Worm (Caenorhabditis elegans) whole organism, dauer: ENCODE data around the gene C09G1.2.

ENCODE experiments used
- unc-62 ChIP-seq: sonication (generic microtip); optimal IDR thresholded peaks from 2 replicates; lab custom pipeline; 2017; ENCODE audit warnings: missing biosample characterization, missing genetic modification reagents, missing genetic modification characterization

C09G1.2 gene

DNA sequence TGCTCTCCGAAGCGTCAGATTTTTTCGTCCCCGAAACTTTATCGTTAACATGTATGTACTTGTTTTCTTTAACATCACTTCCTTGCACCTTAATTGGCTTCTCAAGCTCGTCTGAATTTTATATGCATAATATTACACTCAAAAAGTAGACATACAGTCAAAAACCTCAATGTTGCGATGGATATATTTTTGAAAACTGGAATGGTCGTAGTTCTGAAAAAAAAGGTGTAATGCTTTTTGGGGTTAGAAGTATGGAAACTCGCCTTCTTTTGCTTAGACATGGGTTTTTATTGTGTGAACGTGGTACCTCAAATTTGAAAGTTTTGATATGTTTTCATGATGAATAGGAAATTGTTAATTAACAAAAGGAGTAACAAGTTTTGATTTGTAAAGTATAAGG, at the start of gene C09G1.2:
TSS of gene C09G1.2 (minus strand) at position 101 of the 400 bp plus-strand sequence.
- TF ChIP-seq unc-62 (GFP tag; lab: Kevin White, UChicago) = no peak

DNA sequence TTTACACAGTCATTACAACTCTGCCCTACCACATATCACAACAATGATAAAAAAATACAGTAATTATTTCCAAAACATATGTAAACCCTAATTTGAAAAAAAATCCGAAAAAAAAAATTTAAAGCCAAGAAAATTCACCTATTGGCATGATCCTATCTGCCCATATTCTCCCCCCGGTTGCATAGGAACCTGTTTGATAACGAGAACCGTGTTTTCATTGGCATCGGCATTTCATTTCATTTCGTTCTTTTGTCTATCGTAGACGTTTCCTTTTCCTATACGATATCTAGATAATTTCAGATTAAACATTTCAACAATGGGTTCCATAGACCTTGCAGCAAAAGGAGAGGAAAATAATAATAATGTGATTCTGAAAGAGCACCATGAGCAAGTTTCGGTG, 48.0 kb upstream of the C09G1.2 start, which contains the start of gene mboa-1:
TSS of gene mboa-1 (plus strand) at position 301 of the 400 bp plus-strand sequence.
- no peak for TF ChIP-seq unc-62 (GFP tag; lab: Kevin White, UChicago)

DNA sequence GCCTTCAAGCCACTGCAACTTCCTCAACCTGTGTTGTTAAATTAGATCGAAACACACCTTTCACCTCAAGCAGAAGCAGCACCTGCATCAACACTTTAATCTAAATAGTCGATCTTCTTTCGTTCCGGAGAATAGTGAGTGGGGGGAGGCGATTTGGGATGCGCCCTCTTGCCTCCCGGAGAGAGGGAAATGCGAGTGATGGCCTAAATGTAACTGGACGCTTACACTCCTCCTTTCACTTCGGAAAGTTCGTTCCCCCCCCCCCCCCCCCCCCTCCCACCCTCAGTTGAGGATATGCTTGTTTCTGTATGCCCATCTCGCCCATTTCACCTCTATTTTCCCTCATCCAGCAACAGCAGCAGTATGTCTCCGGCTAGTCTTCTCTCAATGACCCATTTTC, 46.5 kb upstream of the C09G1.2 start:
- TF ChIP-seq unc-62 (GFP tag; lab: Kevin White, UChicago) = no peak

DNA sequence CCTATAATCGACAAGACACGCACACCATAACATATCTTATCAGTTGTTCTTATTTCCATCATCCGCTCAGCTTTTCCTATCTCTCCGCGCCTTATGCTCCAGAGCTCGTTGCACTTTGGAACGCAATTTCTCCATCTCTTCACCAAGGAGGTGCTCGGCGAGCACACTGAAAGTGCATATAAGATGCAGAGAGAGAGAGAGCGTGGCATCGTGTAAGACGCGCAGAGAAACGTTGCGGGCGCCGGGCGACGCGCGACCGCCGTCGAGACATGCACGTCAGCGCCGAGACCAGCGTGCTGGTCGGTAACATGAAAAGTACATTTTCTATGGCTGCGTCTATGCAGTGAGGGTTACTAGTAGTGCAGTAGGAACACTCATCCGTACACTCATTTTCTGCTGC, 42.0 kb upstream of the C09G1.2 start:
- no peak for TF ChIP-seq unc-62 (GFP tag; lab: Kevin White, UChicago)

DNA sequence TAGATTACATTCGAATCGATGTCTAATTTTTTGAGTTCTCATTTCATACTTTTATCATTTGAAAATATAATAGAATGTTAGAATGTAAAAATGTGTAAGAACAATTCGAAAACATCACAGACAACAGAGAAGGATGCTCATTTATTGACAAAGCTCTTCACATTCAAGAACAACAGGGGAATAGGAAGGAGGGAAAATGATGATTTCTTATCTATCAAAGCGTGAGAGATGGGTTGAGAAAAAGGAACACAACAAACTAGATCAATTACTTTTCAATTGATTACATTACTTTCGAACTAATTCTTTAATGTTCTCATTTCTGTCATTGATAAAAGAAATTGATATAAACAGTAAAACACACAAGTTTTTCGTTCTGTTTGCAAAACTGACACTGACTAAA, 34.3 kb upstream of the C09G1.2 start, which contains the start of the genes VB0395L.1 and nhx-1:
TSS of gene VB0395L.1 (minus strand) at position 186 of the 400 bp plus-strand sequence.
TSS of gene nhx-1 (plus strand) at position 326 of the 400 bp plus-strand sequence.
- TF ChIP-seq unc-62 (GFP tag; lab: Kevin White, UChicago) = no peak

DNA sequence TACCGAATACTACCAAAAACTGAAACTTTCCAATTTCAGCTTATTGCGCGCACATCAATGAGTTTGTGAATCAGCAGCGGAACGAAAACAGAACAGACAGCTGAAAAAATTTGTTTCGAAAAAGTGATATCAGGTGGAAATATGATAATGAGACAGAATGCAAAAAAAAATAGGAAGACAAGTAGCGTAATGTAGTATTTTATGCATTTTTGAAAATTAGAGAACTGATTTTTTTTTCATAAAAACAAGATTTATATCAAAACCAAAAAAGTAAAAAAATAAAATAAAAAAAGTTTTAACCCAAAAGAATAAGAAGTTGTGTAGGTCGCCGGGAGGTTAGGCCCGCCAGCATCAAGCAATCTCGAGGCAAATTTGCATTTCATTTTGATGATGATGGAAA, 24.0 kb upstream of the C09G1.2 start, which contains the start of gene C09G1.4:
TSS of gene C09G1.4 (minus strand) at position 101 of the 400 bp plus-strand sequence.
- TF ChIP-seq unc-62 (GFP tag; lab: Kevin White, UChicago) = no peak

DNA sequence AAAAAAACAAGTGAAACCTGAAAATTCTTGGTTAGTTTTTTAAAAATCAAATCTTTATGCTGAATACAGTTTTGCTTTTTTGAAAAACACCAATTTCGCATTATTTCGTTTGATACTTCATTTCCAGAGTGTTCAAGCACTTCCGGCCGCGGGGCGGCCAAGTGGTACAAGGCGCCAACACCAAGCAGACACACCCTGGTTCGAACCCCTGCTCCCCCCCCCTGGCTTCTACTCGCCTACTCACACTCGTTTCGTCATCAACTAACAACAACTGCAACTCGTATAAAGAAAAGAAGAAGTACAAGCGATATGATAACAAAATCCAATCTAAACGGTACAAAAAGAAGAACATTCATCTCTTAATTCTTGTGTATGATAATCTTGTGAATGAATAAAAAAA, 20.3 kb upstream of the C09G1.2 start:
- no peak for TF ChIP-seq unc-62 (GFP tag; lab: Kevin White, UChicago)

DNA sequence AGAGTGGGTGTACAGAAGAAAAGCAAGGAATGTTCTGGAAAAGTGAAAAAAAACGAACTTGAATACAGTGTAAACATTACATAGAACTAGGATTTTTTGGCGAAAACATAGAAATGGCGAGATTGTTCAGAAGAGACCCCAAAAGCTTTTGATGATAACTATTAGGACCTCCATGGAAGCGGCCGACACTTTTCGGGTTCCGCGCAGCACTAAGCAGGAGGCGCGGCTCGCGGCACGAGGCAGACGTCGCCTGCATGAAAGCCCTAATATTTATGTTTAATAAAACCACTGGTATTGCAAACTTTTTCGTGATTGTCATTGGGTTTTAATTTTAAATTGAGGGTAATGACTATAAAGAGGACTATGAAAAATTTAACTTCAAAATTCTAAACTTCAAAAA, 15.4 kb upstream of the C09G1.2 start:
- no peak for TF ChIP-seq unc-62 (GFP tag; lab: Kevin White, UChicago)

DNA sequence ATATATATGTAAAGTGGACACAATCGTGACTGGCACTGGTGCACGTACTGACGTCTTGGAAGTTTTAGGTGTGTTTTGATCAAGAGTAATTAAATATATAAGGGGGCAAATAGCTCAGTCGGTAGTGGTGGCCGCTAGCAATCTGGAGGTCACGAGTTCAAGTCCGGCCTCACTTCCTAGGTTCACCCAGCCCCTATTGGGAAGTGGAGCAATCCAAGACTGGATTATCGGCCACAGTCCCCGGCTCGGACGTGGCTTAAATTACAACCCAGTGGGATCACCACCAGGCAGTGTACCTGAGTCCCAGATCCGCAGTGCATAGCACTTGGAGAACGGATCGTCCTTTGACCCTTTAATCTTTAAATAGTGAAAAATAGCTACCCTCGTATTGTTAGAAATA, 14.6 kb upstream of the C09G1.2 start:
- TF ChIP-seq unc-62 (GFP tag; lab: Kevin White, UChicago) = no peak

DNA sequence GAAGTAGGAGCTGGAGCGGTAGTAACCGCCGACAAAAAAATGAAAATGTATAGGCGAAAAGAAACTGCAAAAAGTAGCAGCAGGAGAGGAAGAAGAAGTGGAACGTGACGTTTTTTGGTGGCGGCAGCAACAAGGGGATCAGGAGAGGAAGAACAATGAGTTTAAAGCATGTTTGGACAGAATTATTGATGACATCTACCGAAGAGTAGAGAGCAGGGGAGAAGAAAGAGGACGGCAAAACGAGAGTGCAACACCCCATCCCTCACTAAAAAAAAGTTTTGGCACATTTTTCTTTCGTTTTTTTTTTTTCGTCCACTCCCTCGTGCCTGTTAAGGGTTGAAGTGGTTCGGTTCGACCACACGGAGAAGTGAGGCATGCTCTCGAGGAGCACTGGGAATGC, 11.4 kb upstream of the C09G1.2 start:
- TF ChIP-seq unc-62 (GFP tag; lab: Kevin White, UChicago) = no peak

DNA sequence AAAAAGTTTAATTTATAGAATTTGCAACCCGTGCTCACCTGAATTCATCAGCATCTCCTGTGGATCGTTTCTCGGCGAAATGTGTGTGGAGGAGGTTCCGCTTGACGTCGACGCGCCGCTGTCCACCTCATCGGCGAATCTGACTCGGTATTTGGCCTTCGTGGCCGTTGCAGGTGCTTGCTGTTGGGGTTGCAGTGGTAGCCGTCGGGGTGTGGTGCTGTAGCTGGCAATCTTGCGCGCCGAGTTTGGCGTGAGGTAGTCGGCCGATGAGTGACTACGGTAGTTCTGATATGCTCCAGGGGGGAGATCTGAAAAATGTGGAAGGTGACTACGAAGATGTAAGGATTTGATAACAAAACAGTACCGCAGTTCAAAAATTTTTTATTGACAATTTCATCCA, 10.3 kb upstream of the C09G1.2 start:
- TF ChIP-seq unc-62 (GFP tag; lab: Kevin White, UChicago) = no peak

DNA sequence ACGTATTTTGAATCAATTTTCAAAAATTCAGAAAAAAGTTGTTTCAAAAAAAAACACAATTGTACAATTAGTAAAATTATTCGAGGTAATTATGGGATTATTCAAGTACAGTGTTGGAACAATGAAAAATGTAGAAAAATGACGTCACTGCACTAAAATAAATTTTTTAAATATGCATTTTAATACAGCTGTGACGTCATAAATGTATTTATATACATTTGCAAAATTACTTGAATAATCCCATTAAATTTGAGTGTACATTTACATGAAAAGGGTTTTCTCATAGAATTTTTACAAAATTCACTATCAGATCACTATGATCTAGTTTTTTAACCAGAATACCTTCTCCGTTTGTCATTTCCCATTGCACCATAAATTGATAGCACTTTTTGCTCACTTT, 6.0 kb upstream of the C09G1.2 start:
- no peak for TF ChIP-seq unc-62 (GFP tag; lab: Kevin White, UChicago)

DNA sequence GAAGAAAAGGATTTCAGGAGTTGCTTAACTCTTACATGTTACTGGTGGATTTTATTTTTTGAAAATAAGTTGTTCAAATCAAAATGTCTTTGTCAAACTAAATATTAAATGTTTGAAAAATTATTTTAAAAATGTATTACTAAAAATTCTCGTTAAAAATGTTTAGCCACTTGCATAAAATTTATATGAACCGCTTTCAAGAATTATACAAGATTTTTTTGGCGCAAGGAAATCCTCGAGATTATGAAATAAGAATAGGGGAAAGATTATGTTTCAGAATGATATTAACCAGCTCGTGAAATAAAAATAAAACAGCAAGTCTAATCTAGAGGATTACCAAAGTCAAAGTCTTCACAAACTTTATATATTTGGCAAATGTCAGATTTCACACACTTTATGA, 758 bp upstream of the C09G1.2 start:
- TF ChIP-seq unc-62 (GFP tag; lab: Kevin White, UChicago) = no peak

DNA sequence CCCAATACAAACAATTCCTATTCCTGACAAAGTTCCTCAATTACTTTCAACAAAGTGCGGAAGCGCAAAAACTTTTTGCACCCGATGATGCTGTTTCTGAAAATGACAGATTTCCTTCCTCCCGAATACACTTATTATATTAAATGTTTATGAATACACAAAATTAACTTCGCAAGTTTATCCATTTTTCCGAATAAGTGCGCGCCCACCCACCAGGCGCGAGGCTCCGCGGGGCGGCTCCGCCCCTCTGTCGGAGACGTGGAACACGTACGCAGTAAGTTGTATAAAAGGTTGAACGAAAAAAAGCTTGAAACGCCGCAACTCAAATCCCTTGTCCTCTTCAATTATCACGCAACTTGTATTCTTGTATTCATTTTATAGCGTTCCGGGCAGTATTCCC, 23.8 kb downstream of the C09G1.2 start, which contains the start of gene C09G1.5:
TSS of gene C09G1.5 (plus strand) at position 301 of the 400 bp plus-strand sequence.
- no peak for TF ChIP-seq unc-62 (GFP tag; lab: Kevin White, UChicago)

DNA sequence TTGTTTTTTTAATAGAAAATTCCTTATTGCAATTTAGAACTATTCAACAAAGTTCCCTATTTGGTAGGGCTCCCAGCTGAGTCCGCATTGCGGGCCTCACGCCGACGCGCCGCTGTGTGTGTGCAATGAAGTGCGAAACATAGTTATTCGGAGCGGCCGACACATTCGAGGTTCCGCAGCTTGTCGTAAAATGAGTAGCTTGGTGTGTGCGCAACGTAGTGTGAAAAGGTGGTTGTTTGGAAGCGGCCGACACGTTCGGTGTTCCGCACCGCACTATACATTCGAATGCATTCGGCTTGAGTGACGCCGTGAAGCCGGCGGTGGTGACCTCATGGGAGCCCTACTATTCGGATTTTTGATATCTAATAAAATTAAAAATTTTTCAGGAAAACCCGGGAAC, 28.9 kb downstream of the C09G1.2 start:
- no peak for TF ChIP-seq unc-62 (GFP tag; lab: Kevin White, UChicago)

DNA sequence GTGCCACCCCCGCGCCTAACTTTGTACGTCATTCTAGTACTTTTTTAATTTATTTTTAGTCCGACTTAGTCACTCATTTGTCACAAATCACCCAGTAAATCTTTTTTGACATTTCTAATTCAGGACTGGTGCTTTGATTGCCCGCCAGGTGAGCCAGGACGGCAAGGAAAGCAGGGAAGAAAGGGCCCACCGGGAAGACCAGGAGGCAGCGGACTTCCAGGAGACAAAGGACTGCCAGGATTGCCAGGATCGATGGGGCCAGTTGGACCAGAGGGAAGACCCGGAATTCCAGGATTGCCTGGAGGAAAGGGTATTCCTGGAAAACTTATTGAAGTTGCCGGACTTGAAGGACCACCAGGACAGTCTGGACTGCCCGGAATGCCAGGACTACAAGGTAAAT, 29.4 kb downstream of the C09G1.2 start:
- TF ChIP-seq unc-62 (GFP tag; lab: Kevin White, UChicago) = no peak

DNA sequence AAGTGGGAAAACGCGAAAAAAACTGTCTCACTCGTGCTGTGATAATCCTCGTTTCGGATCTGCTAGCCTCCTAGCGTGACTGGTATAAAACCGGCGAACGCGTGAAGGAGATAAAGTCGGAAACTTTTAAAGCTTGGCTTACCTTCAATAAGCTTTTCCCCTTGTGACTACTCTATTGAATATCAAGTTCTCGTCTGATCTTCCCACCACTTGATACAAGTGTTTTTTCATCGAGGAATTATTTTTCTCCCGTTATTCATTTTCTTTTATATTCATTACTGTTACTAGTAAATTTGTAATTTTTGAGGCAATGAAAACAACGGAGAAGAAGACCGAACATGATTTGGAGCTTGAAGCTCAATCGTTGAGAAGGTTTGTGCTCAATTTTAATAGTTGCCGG, 31.3 kb downstream of the C09G1.2 start, which contains the start of gene col-186:
TSS of gene col-186 (plus strand) at position 301 of the 400 bp plus-strand sequence.
- TF ChIP-seq unc-62 (GFP tag; lab: Kevin White, UChicago) = no peak

DNA sequence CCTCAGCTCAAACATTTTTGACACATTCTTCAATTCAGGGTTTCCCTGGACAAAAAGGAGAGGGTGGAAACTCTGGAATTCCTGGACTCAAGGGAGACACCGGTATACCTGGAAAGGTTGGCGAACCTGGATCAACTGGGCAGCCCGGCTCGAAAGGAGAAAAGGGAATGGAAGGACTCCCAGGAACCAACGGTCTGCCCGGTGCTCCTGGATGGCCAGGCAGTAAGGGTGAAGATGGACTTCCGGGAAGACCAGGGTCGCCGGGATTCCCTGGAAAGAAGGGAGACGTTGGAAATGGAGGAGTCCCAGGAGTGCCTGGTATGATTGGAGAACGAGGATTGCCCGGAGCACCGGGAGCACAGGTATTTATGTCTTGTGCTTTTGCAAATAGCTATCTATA, 36.7 kb downstream of the C09G1.2 start:
- no peak for TF ChIP-seq unc-62 (GFP tag; lab: Kevin White, UChicago)
